Worm (Caenorhabditis elegans) whole organism, L3 larva: ENCODE results near the gene C08F1.10.

ENCODE experiments used
- R02D3.7 ChIP-seq: fragments of 150-350 bp; optimal IDR thresholded peaks from 2 replicates; lab custom pipeline; 2014; ENCODE audit warnings: missing biosample characterization, missing genetic modification characterization
- aly-2 ChIP-seq: fragments of 150-350 bp; optimal IDR thresholded peaks from 2 replicates; lab custom pipeline; 2014; ENCODE audit warnings: missing biosample characterization, missing genetic modification characterization
- ama-1 ChIP-seq: fragments of 150-350 bp; optimal IDR thresholded peaks from 2 replicates; lab custom pipeline; 2018
- ceh-16 ChIP-seq: sonication (generic microtip); optimal IDR thresholded peaks from 2 replicates; lab custom pipeline; 2017; ENCODE audit warnings: missing biosample characterization, missing genetic modification characterization
- ceh-28 ChIP-seq: fragments of 150-350 bp; optimal IDR thresholded peaks from 2 replicates; lab custom pipeline; 2014; ENCODE audit warnings: missing biosample characterization, missing genetic modification reagents, missing genetic modification characterization
- ceh-82 ChIP-seq: fragments of 150-350 bp; optimal IDR thresholded peaks from 2 replicates; lab custom pipeline; 2014; ENCODE audit warnings: missing biosample characterization, missing genetic modification characterization
- ceh-9 ChIP-seq: sonication (generic microtip); optimal IDR thresholded peaks from 2 replicates; lab custom pipeline; 2018; ENCODE audit warnings: missing biosample characterization, missing genetic modification characterization
- egl-27 ChIP-seq: sonication (generic microtip); optimal IDR thresholded peaks from 4 replicates; lab custom pipeline; 2017; ENCODE audit warnings: missing biosample characterization, missing genetic modification reagents, missing genetic modification characterization
- elt-1 ChIP-seq: fragments of 150-350 bp; optimal IDR thresholded peaks from 2 replicates; lab custom pipeline; 2014; ENCODE audit warnings: missing biosample characterization, missing genetic modification characterization
- elt-3 ChIP-seq, 3 experiments: fragments of 150-350 bp in 1 of 3; sonication (generic microtip) in 2 of 3; optimal IDR thresholded peaks; 2 replicates in 2 of 3; 4 replicates in 1 of 3; lab custom pipeline; 2014 to 2017; ENCODE audit warnings: missing biosample characterization in 3 of 3, missing genetic modification characterization in 3 of 3
- eor-1 ChIP-seq, 2 experiments: fragments of 150-350 bp; optimal IDR thresholded peaks; 2 replicates each; lab custom pipeline; 2014 to 2018; ENCODE audit warnings: missing biosample characterization in 2 of 2, missing genetic modification characterization in 2 of 2
- fkh-10 ChIP-seq: sonication (generic microtip); optimal IDR thresholded peaks from 2 replicates; lab custom pipeline; 2017; ENCODE audit warnings: missing biosample characterization, missing genetic modification reagents, missing genetic modification characterization
- fkh-2 ChIP-seq: fragments of 150-350 bp; optimal IDR thresholded peaks from 2 replicates; lab custom pipeline; 2014; ENCODE audit warnings: missing biosample characterization, missing genetic modification reagents, missing genetic modification characterization
- hmg-11 ChIP-seq: sonication (generic microtip); optimal IDR thresholded peaks from 2 replicates; lab custom pipeline; 2016; ENCODE audit warnings: missing genetic modification characterization, missing compliant biosample characterization
- lin-15B ChIP-seq: fragments of 150-350 bp; optimal IDR thresholded peaks from 2 replicates; lab custom pipeline; 2014; ENCODE audit warnings: missing biosample characterization, missing genetic modification characterization
- lin-39 ChIP-seq: fragments of 150-350 bp; optimal IDR thresholded peaks from 2 replicates; lab custom pipeline; 2018; ENCODE audit warnings: missing biosample characterization, missing genetic modification reagents, missing genetic modification characterization
- lsy-12 ChIP-seq: sonication (generic microtip); optimal IDR thresholded peaks from 2 replicates; lab custom pipeline; 2016; ENCODE audit warnings: mild to moderate bottlenecking, missing genetic modification characterization, missing compliant biosample characterization
- nfya-1 ChIP-seq: sonication (generic microtip); optimal IDR thresholded peaks from 2 replicates; lab custom pipeline; 2017; ENCODE audit warnings: missing genetic modification characterization, mild to moderate bottlenecking, missing compliant biosample characterization, antibody characterized with exemption, moderate library complexity; ENCODE audit not compliant: insufficient read depth
- nhr-12 ChIP-seq: fragments of 150-350 bp; optimal IDR thresholded peaks from 2 replicates; lab custom pipeline; 2014; ENCODE audit warnings: missing biosample characterization, missing genetic modification characterization
- nhr-237 ChIP-seq: fragments of 150-350 bp; optimal IDR thresholded peaks from 2 replicates; lab custom pipeline; 2014; ENCODE audit warnings: missing biosample characterization, missing genetic modification characterization
- nhr-25 ChIP-seq: sonication (generic microtip); optimal IDR thresholded peaks from 2 replicates; lab custom pipeline; 2017; ENCODE audit warnings: missing biosample characterization, missing genetic modification characterization
- nhr-28 ChIP-seq: fragments of 150-350 bp; optimal IDR thresholded peaks from 2 replicates; lab custom pipeline; 2014; ENCODE audit warnings: missing biosample characterization, missing genetic modification characterization
- nhr-76 ChIP-seq: fragments of 150-350 bp; sonication (generic microtip); optimal IDR thresholded peaks from 5 replicates; lab custom pipeline; 2014; ENCODE audit warnings: missing biosample characterization, missing genetic modification characterization
- nhr-77 ChIP-seq: fragments of 150-350 bp; optimal IDR thresholded peaks from 2 replicates; lab custom pipeline; 2014; ENCODE audit warnings: missing biosample characterization, missing genetic modification characterization
- pha-4 ChIP-seq: fragments of 150-350 bp; optimal IDR thresholded peaks from 2 replicates; lab custom pipeline; 2014; ENCODE audit warnings: missing biosample characterization, missing genetic modification reagents, missing genetic modification characterization
- skn-1 ChIP-seq: fragments of 150-350 bp; optimal IDR thresholded peaks from 2 replicates; lab custom pipeline; 2014; ENCODE audit warnings: missing biosample characterization, missing genetic modification characterization
- unc-62 ChIP-seq: fragments of 150-350 bp; sonication (generic microtip); optimal IDR thresholded peaks from 4 replicates; lab custom pipeline; 2014; ENCODE audit warnings: missing biosample characterization, missing genetic modification reagents, missing genetic modification characterization
- ztf-11 ChIP-seq: fragments of 150-350 bp; optimal IDR thresholded peaks from 2 replicates; lab custom pipeline; 2014; ENCODE audit warnings: missing biosample characterization, missing genetic modification characterization
- ztf-4 ChIP-seq: fragments of 150-350 bp; optimal IDR thresholded peaks from 2 replicates; lab custom pipeline; 2014; ENCODE audit warnings: missing biosample characterization, missing genetic modification characterization

C08F1.10 gene

ce11 chrII:1742535-1742934, 43.6 kb downstream of the C08F1.10 start, which contains the start of gene F36H5.12:
Gene F36H5.12, plus strand, starts transcription at chrII:1742835.
- TF ChIP-seq skn-1 (tag; lab: Kevin White, UChicago) (no peak), unc-62 (GFP tag; lab: Kevin White, UChicago) (no peak), nhr-76 (tag; lab: Kevin White, UChicago) (no peak), nhr-77 (no peak), aly-2 (no peak), nhr-28 (tag; lab: Kevin White, UChicago) (no peak), ztf-4 (tag; lab: Kevin White, UChicago) (no peak), egl-27 (tag; lab: Kevin White, UChicago) (no peak)

DNA sequence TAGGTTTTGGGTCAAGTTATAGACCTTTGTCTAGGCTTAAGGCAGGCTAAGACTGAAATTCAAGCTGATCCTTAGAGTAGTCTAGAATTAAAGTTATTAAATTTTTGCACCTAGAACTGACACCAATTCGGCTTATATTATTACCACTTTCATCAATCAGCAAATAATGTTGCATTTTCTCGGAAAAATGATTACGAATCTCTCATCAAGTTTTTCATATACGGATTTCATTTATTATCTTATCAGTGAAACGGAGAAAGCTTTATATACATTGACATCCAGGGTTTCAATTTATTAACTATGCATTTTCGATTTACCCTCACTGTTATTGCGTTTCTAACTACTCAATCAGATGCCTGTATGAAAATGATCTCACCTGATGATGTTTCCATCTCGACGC, 44.9 kb downstream of the C08F1.10 start, which contains the start of gene K07G6.1:
K07G6.1 (plus strand) TSS at position 301 of the 400 bp plus-strand sequence.
- TF ChIP-seq ztf-11 (no peak), elt-3 (tag; optimal IDR thresholded peaks at IDR 0.05; lab: Kevin White, UChicago) (no peak), nhr-76 (tag; lab: Kevin White, UChicago) (no peak), nhr-237 (tag; lab: Kevin White, UChicago) (no peak), hmg-11 (tag; lab: Kevin White, UChicago) (no peak), elt-1 (tag; lab: Kevin White, UChicago) (no peak), pha-4 (no peak), ceh-9 (tag; lab: Kevin White, UChicago) (no peak), ceh-28 (tag; lab: Kevin White, UChicago) (no peak), ama-1 (lab: Kevin White, UChicago) (no peak), fkh-10 (no peak), nhr-25 (no peak), nhr-12 (tag; lab: Kevin White, UChicago) (no peak), lin-15B (no peak), ztf-4 (tag; lab: Kevin White, UChicago) (no peak), nfya-1 (tag; lab: Kevin White, UChicago) (no peak)

- no peak for TF ChIP-seq aly-2
- no peak for TF ChIP-seq lin-39
- TF ChIP-seq lsy-12 (tag; lab: Kevin White, UChicago): no peak
- no peak for TF ChIP-seq fkh-10
- no peak for TF ChIP-seq nhr-237 (tag; lab: Kevin White, UChicago)
- TF ChIP-seq R02D3.7 (tag; lab: Kevin White, UChicago): no peak
- no peak for TF ChIP-seq ceh-9 (tag; lab: Kevin White, UChicago)
- TF ChIP-seq ceh-82 (tag; lab: Kevin White, UChicago): no peak
- TF ChIP-seq ceh-16 (tag; lab: Kevin White, UChicago): no peak
- TF ChIP-seq eor-1 (tag; optimal IDR thresholded peaks at IDR 0.05; lab: Kevin White, UChicago): no peak
- TF ChIP-seq fkh-2 (tag; lab: Kevin White, UChicago): no peak
- TF ChIP-seq nhr-25: no peak
- TF ChIP-seq, all 47 proteins: peak for 0
These were observed 47.3 kb downstream of the C08F1.10 start, which contains the start of the genes irld-9 and irld-33 for ce11 chrII:1738844-1739243. Gene irld-9, minus strand, starts transcription at chrII:1738944. Gene irld-33, plus strand, starts transcription at chrII:1739052.

DNA sequence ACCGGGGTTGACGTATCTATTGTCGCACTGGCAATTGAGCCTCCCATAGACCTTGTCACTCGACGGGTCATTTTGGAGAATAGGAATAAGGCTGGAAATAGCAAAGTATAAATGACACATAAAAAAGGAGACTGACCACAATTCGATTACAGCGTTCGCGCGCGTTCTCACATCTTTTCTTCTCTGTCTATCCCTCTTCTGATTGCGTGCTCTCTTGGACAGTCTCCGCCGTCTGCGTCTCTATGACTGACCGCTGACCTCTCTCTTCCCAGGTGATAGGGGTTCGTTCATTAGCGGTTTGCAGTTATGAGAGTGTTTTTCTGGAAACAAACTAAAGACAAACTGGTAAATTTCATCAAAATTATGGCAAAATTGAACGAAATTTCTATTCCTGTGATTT, 49.8 kb downstream of the C08F1.10 start, which contains the start of gene ceh-83:
ceh-83 (minus strand) TSS at position 181 of the 400 bp plus-strand sequence.
- TF ChIP-seq lsy-12 (tag; lab: Kevin White, UChicago) (no peak), unc-62 (GFP tag; lab: Kevin White, UChicago) (no peak), ceh-16 (tag; lab: Kevin White, UChicago) (no peak)
- TF ChIP-seq, all 47 proteins: peak for 0
